Worm (Caenorhabditis elegans) whole organism, early embryonic: Measurements from ENCODE around the gene Y37E11B.2.
"Not testable (repeated sequence)": the region's sequence is repeated elsewhere in the genome, so short reads cannot be mapped to it uniquely, and the experiment has no call there.

ENCODE experiments used
- B0310.2 ChIP-seq: sonication (generic microtip); optimal IDR thresholded peaks from 2 replicates; lab custom pipeline; 2016; ENCODE audit warnings: mild to moderate bottlenecking, missing genetic modification characterization, missing compliant biosample characterization
- F13C5.2 ChIP-seq: sonication (generic microtip); optimal IDR thresholded peaks from 2 replicates; lab custom pipeline; 2017; ENCODE audit warnings: mild to moderate bottlenecking, missing genetic modification characterization, inconsistent platforms, missing compliant biosample characterization
- aly-1 ChIP-seq: sonication (generic microtip); optimal IDR thresholded peaks from 2 replicates; lab custom pipeline; 2016; ENCODE audit warnings: missing genetic modification characterization, missing compliant biosample characterization
- ama-1 ChIP-seq: fragments of 150-350 bp; optimal IDR thresholded peaks from 2 replicates; lab custom pipeline; 2014
- ceh-13 ChIP-seq: fragments of 200-800 bp; sonication (Bioruptor generic); optimal IDR thresholded peaks from 2 replicates; lab custom pipeline; 2018; ENCODE audit warnings: mild to moderate bottlenecking, missing genetic modification characterization, missing compliant biosample characterization
- ceh-36 ChIP-seq: sonication (generic microtip); optimal IDR thresholded peaks from 2 replicates; lab custom pipeline; 2016; ENCODE audit warnings: missing genetic modification characterization, inconsistent platforms, missing compliant biosample characterization
- ets-7 ChIP-seq: sonication (generic microtip); optimal IDR thresholded peaks from 2 replicates; lab custom pipeline; 2016; ENCODE audit warnings: missing genotype, missing genetic modification characterization, missing compliant biosample characterization
- flt-1 ChIP-seq: fragments of 200-800 bp; sonication (Bioruptor generic); IDR thresholded peaks from 2 replicates; pipeline ENCODE4 v1.3.6; 2022; ENCODE audit warnings: missing genetic modification characterization, missing compliant biosample characterization
- hmbx-1 ChIP-seq: sonication (generic microtip); optimal IDR thresholded peaks from 2 replicates; lab custom pipeline; 2016; ENCODE audit warnings: mild to moderate bottlenecking, missing genetic modification characterization, missing compliant biosample characterization
- hmg-4 ChIP-seq: fragments of 200-800 bp; sonication (Bioruptor generic); optimal IDR thresholded peaks from 2 replicates; lab custom pipeline; 2018; ENCODE audit warnings: mild to moderate bottlenecking, missing genetic modification characterization, missing compliant biosample characterization
- hnd-1 ChIP-seq: sonication (generic microtip); optimal IDR thresholded peaks from 2 replicates; lab custom pipeline; 2016; ENCODE audit warnings: missing genetic modification characterization, missing compliant biosample characterization
- pes-1 ChIP-seq: fragments of 200-800 bp; sonication (Bioruptor generic); IDR thresholded peaks from 2 replicates; pipeline ENCODE4 v1.3.6; 2022; ENCODE audit warnings: missing genetic modification reagents, missing genetic modification characterization, missing compliant biosample characterization
- scrt-1 ChIP-seq: fragments of 200-800 bp; sonication (Bioruptor generic); IDR thresholded peaks from 2 replicates; pipeline ENCODE4 v1.3.6; 2022; ENCODE audit warnings: missing genetic modification characterization, missing compliant biosample characterization
- sea-1 ChIP-seq: fragments of 200-800 bp; sonication (Bioruptor generic); conservative IDR thresholded peaks from 2 replicates; pipeline ENCODE4 v1.3.6; 2022; ENCODE audit warnings: missing genetic modification characterization, missing compliant biosample characterization
- tbx-11 ChIP-seq: fragments of 200-800 bp; sonication (Bioruptor generic); IDR thresholded peaks from 2 replicates; pipeline ENCODE4 v1.3.6; 2022; ENCODE audit warnings: missing genetic modification characterization, missing compliant biosample characterization
- tbx-37 ChIP-seq: fragments of 200-800 bp; sonication (Bioruptor generic); conservative IDR thresholded peaks from 2 replicates; pipeline ENCODE4 v1.3.6; 2022; ENCODE audit warnings: missing genetic modification reagents, missing genetic modification characterization, missing compliant biosample characterization
- tra-4 ChIP-seq: sonication (generic microtip); optimal IDR thresholded peaks from 2 replicates; lab custom pipeline; 2017; ENCODE audit warnings: missing genetic modification characterization, missing compliant biosample characterization

The Y37E11B.2 gene

ce11 chrIV:3559201-3559600 lies 19.1 kb upstream of the Y37E11B.2 start:
- no peak for TF ChIP-seq pes-1 (GFP tag; lab: Robert Waterston, UW)
- no peak for TF ChIP-seq B0310.2 (tag; lab: Kevin White, UChicago)
- no peak for TF ChIP-seq ama-1 (lab: Kevin White, UChicago)
- no peak for TF ChIP-seq scrt-1 (GFP tag; lab: Robert Waterston, UW)
- TF ChIP-seq ets-7 (tag; lab: Kevin White, UChicago): no peak
- no peak for TF ChIP-seq tra-4 (tag; lab: Kevin White, UChicago)
- no peak for TF ChIP-seq hmbx-1 (tag; lab: Kevin White, UChicago)
- TF ChIP-seq tbx-37 (GFP tag; lab: Robert Waterston, UW): no peak

ce11 chrIV:3564901-3565300 lies 13.4 kb upstream of the Y37E11B.2 start, which contains the start of gene sre-5:
sre-5 (plus strand) TSS chrIV:3565201.
- TF ChIP-seq ama-1 (lab: Kevin White, UChicago) (no peak), tbx-37 (GFP tag; lab: Robert Waterston, UW) (no peak), ets-7 (tag; lab: Kevin White, UChicago) (no peak), hmbx-1 (tag; lab: Kevin White, UChicago) (no peak), F13C5.2 (tag; lab: Kevin White, UChicago) (no peak)

- TF ChIP-seq hnd-1 (tag; lab: Kevin White, UChicago) (no peak), ama-1 (lab: Kevin White, UChicago) (no peak)
Observed at ce11 chrIV:3568608-3569007, 9.6 kb upstream of the Y37E11B.2 start, which contains the start of gene otpl-1. otpl-1 (plus strand) TSS chrIV:3568979.

ce11 chrIV:3570612-3571011 lies 7.6 kb upstream of the Y37E11B.2 start:
- TF ChIP-seq ama-1 (lab: Kevin White, UChicago) (no peak), tbx-37 (GFP tag; lab: Robert Waterston, UW) (no peak), B0310.2 (tag; lab: Kevin White, UChicago) (no peak), flt-1 (GFP tag; lab: Robert Waterston, UW) (no peak), ceh-13 (GFP tag; lab: Kevin White, UChicago) (no peak), scrt-1 (GFP tag; lab: Robert Waterston, UW) (no peak), hnd-1 (tag; lab: Kevin White, UChicago) (no peak), ceh-36 (tag; lab: Kevin White, UChicago) (no peak), hmg-4 (GFP tag; lab: Kevin White, UChicago) (no peak), tra-4 (tag; lab: Kevin White, UChicago) (no peak), sea-1 (GFP tag; lab: Robert Waterston, UW) (no peak), F13C5.2 (tag; lab: Kevin White, UChicago) (no peak), hmbx-1 (tag; lab: Kevin White, UChicago) (no peak), tbx-11 (GFP tag; lab: Robert Waterston, UW) (no peak), aly-1 (tag; lab: Kevin White, UChicago) (no peak), pes-1 (GFP tag; lab: Robert Waterston, UW) (no peak)

- TF ChIP-seq flt-1 (GFP tag; lab: Robert Waterston, UW) (no peak), hmbx-1 (tag; lab: Kevin White, UChicago) (no peak), ets-7 (tag; lab: Kevin White, UChicago) (no peak), hnd-1 (tag; lab: Kevin White, UChicago) (no peak), pes-1 (GFP tag; lab: Robert Waterston, UW) (no peak), B0310.2 (tag; lab: Kevin White, UChicago) (no peak), hmg-4 (GFP tag; lab: Kevin White, UChicago) (no peak), F13C5.2 (tag; lab: Kevin White, UChicago) (no peak), ama-1 (lab: Kevin White, UChicago) (no peak), ceh-36 (tag; lab: Kevin White, UChicago) (no peak), scrt-1 (GFP tag; lab: Robert Waterston, UW) (no peak), tra-4 (tag; lab: Kevin White, UChicago) (no peak), aly-1 (tag; lab: Kevin White, UChicago) (no peak), tbx-37 (GFP tag; lab: Robert Waterston, UW) (no peak), ceh-13 (GFP tag; lab: Kevin White, UChicago) (no peak), tbx-11 (GFP tag; lab: Robert Waterston, UW) (no peak)
Observed at ce11 chrIV:3578667-3579066, 412 bp downstream of the Y37E11B.2 start.

ce11 chrIV:3579477-3579975 lies 1.3 kb downstream of the Y37E11B.2 start, which contains the start of gene Y37E11B.1:
Y37E11B.1 (plus strand) TSS chrIV:3579621.
- TF ChIP-seq ama-1 (lab: Kevin White, UChicago): no peak
- no peak for TF ChIP-seq pes-1 (GFP tag; lab: Robert Waterston, UW)
- TF ChIP-seq aly-1 (tag; lab: Kevin White, UChicago): no peak
- no peak for TF ChIP-seq ceh-36 (tag; lab: Kevin White, UChicago)
- no peak for TF ChIP-seq flt-1 (GFP tag; lab: Robert Waterston, UW)
- no peak for TF ChIP-seq tra-4 (tag; lab: Kevin White, UChicago)
- TF ChIP-seq ets-7 (tag; lab: Kevin White, UChicago): no peak
- no peak for TF ChIP-seq B0310.2 (tag; lab: Kevin White, UChicago)
- no peak for TF ChIP-seq F13C5.2 (tag; lab: Kevin White, UChicago)
- TF ChIP-seq tbx-37 (GFP tag; lab: Robert Waterston, UW): no peak
- TF ChIP-seq tbx-11 (GFP tag; lab: Robert Waterston, UW): no peak

ce11 chrIV:3582806-3583205 lies 4.6 kb downstream of the Y37E11B.2 start, which contains the start of gene blos-7:
blos-7 (minus strand) TSS chrIV:3582906.
- TF ChIP-seq flt-1 (GFP tag; lab: Robert Waterston, UW); hnd-1 (tag; lab: Kevin White, UChicago); ceh-13 (GFP tag; lab: Kevin White, UChicago): not testable (repeated sequence)
